Worm (Caenorhabditis elegans) whole organism, mixed stage, embryonic: ENCODE results near the gene col-3.

ENCODE experiments used
- ces-1 ChIP-seq: fragments of 150-350 bp; optimal IDR thresholded peaks from 2 replicates; lab custom pipeline; 2014; ENCODE audit warnings: missing biosample characterization, missing genetic modification reagents, missing genetic modification characterization
- cnd-1 ChIP-seq: fragments of 200-800 bp; sonication (Bioruptor generic); optimal IDR thresholded peaks from 2 replicates; lab custom pipeline; 2018; ENCODE audit warnings: mild to moderate bottlenecking, missing genetic modification characterization, missing compliant biosample characterization
- elt-3 ChIP-seq: fragments of 150-350 bp; optimal IDR thresholded peaks from 2 replicates; lab custom pipeline; 2014; ENCODE audit warnings: missing biosample characterization, missing genetic modification characterization
- lsy-2 ChIP-seq: fragments of 150-350 bp; optimal IDR thresholded peaks from 2 replicates; lab custom pipeline; 2014; ENCODE audit warnings: missing biosample characterization, missing genetic modification characterization
- nhr-12 ChIP-seq: fragments of 150-350 bp; optimal IDR thresholded peaks from 2 replicates; lab custom pipeline; 2014; ENCODE audit warnings: missing biosample characterization, missing genetic modification characterization
- nhr-76 ChIP-seq: sonication (generic microtip); optimal IDR thresholded peaks from 2 replicates; lab custom pipeline; 2017; ENCODE audit warnings: missing biosample characterization, missing genetic modification characterization
- snpc-4 ChIP-seq: fragments of 150-350 bp; optimal IDR thresholded peaks from 2 replicates; lab custom pipeline; 2014; ENCODE audit warnings: missing biosample characterization, missing genetic modification characterization
- sptf-1 ChIP-seq: sonication (generic microtip); optimal IDR thresholded peaks from 2 replicates; lab custom pipeline; 2017; ENCODE audit warnings: mild to moderate bottlenecking, missing genetic modification characterization, moderate library complexity, missing compliant biosample characterization
- unc-39 ChIP-seq: fragments of 150-350 bp; optimal IDR thresholded peaks from 2 replicates; lab custom pipeline; 2014; ENCODE audit warnings: missing biosample characterization, missing genetic modification characterization

ce11 chrIV:8848983-8849382, 24.4 kb downstream of the col-3 start:
- TF ChIP-seq cnd-1 (tag; lab: Kevin White, UChicago) (no peak), nhr-76 (tag; lab: Kevin White, UChicago) (no peak), unc-39 (tag; lab: Kevin White, UChicago) (no peak), lsy-2 (tag; lab: Kevin White, UChicago) (no peak), elt-3 (tag; lab: Kevin White, UChicago) (no peak), ces-1 (GFP tag; lab: Kevin White, UChicago) (no peak), snpc-4 (tag; lab: Kevin White, UChicago) (no peak), sptf-1 (tag; lab: Kevin White, UChicago) (no peak), nhr-12 (tag; lab: Kevin White, UChicago) (no peak)
